Fruit fly (Drosophila melanogaster) whole organism, embryonic: ENCODE data around the gene Ac78C.

Experiments used
- Asciz ChIP-seq: fragments of 200-800 bp; sonication (Bioruptor generic); optimal IDR thresholded peaks from 2 replicates; lab custom pipeline; 2017; ENCODE audit warnings: missing biosample characterization, mild to moderate bottlenecking, missing genetic modification characterization, missing genetic modification reagents
- Atf3 ChIP-seq: fragments of 200-800 bp; sonication (Bioruptor generic); optimal IDR thresholded peaks from 3 replicates; lab custom pipeline; 2016; ENCODE audit warnings: missing biosample characterization, missing genetic modification characterization
- Awh ChIP-seq: fragments of 200-800 bp; sonication (Bioruptor generic); IDR thresholded peaks from 2 replicates; pipeline ENCODE4, ENCODE4 v1.3.6; 2022; ENCODE audit warnings: missing biosample characterization, missing genetic modification characterization
- Blimp-1 ChIP-seq: fragments of 200-800 bp; sonication (Bioruptor generic); optimal IDR thresholded peaks from 3 replicates; lab custom pipeline; 2018; ENCODE audit warnings: missing biosample characterization, missing genetic modification characterization, mild to moderate bottlenecking, moderate library complexity, missing genetic modification reagents
- CG10267 ChIP-seq: fragments of 200-800 bp; sonication (Bioruptor generic); optimal IDR thresholded peaks from 2 replicates; lab custom pipeline; 2018; ENCODE audit warnings: missing biosample characterization, mild to moderate bottlenecking, missing genetic modification characterization, moderate library complexity
- CG11247 ChIP-seq: fragments of 200-800 bp; sonication (Bioruptor generic); IDR thresholded peaks from 2 replicates; pipeline ENCODE4 v1.3.6; 2022; ENCODE audit warnings: missing biosample characterization, missing genetic modification characterization
- CG11456 ChIP-seq: fragments of 200-800 bp; sonication (Bioruptor generic); IDR thresholded peaks from 3 replicates; pipeline ENCODE4 v1.3.6; 2022; ENCODE audit warnings: missing biosample characterization, missing genetic modification characterization
- CG11723 ChIP-seq: fragments of 200-800 bp; sonication (Bioruptor generic); optimal IDR thresholded peaks from 2 replicates; lab custom pipeline; 2017; ENCODE audit warnings: missing biosample characterization, mild to moderate bottlenecking, missing genetic modification characterization
- CG12104 ChIP-seq: fragments of 200-800 bp; sonication (Bioruptor generic); optimal IDR thresholded peaks from 3 replicates; lab custom pipeline; 2016; ENCODE audit warnings: missing biosample characterization, missing genetic modification characterization
- CG12942 ChIP-seq: fragments of 200-800 bp; sonication (Bioruptor generic); optimal IDR thresholded peaks from 3 replicates; lab custom pipeline; 2016; ENCODE audit warnings: missing biosample characterization, missing genetic modification characterization
- CG14710 ChIP-seq: fragments of 200-800 bp; sonication (Bioruptor generic); optimal IDR thresholded peaks from 3 replicates; lab custom pipeline; 2019; ENCODE audit warnings: missing biosample characterization, mild to moderate bottlenecking, missing genetic modification characterization, moderate library complexity
- CG1529 ChIP-seq: fragments of 200-800 bp; sonication (Bioruptor generic); optimal IDR thresholded peaks from 3 replicates; lab custom pipeline; 2018; ENCODE audit warnings: missing biosample characterization, missing genetic modification characterization
- CG1602 ChIP-seq: fragments of 200-800 bp; sonication (Bioruptor generic); optimal IDR thresholded peaks from 3 replicates; lab custom pipeline; 2016; ENCODE audit warnings: missing biosample characterization, missing genetic modification characterization
- CG17359 ChIP-seq: fragments of 200-800 bp; sonication (Bioruptor generic); optimal IDR thresholded peaks from 3 replicates; lab custom pipeline; 2018; ENCODE audit warnings: missing biosample characterization, mild to moderate bottlenecking, missing genetic modification characterization, moderate library complexity
- CG1832 ChIP-seq: fragments of 200-800 bp; sonication (Bioruptor generic); optimal IDR thresholded peaks from 2 replicates; lab custom pipeline; 2017; ENCODE audit warnings: missing biosample characterization, mild to moderate bottlenecking, missing genetic modification characterization, inconsistent platforms
- CG34422 ChIP-seq: fragments of 200-800 bp; sonication (Bioruptor generic); IDR thresholded peaks from 3 replicates; pipeline ENCODE4 v1.3.6; 2022; ENCODE audit warnings: missing biosample characterization, missing genetic modification characterization
- CG4328 ChIP-seq: fragments of 200-800 bp; sonication (Bioruptor generic); optimal IDR thresholded peaks from 3 replicates; lab custom pipeline; 2017; ENCODE audit warnings: missing biosample characterization, missing genetic modification reagents, missing genetic modification characterization
- CG4617 ChIP-seq: fragments of 200-800 bp; sonication (Bioruptor generic); optimal IDR thresholded peaks from 3 replicates; lab custom pipeline; 2016; ENCODE audit warnings: missing biosample characterization, missing genetic modification characterization, borderline replicate concordance
- CG4730 ChIP-seq: fragments of 200-800 bp; sonication (Bioruptor generic); IDR thresholded peaks from 2 replicates; pipeline ENCODE4 v1.3.6; 2022; ENCODE audit warnings: missing biosample characterization, missing genetic modification characterization
- CG6765 ChIP-seq: fragments of 200-800 bp; sonication (Bioruptor generic); optimal IDR thresholded peaks from 3 replicates; lab custom pipeline; 2017; ENCODE audit warnings: missing biosample characterization, mild to moderate bottlenecking, missing genetic modification characterization
- D19A ChIP-seq: fragments of 200-800 bp; optimal IDR thresholded peaks from 3 replicates; lab custom pipeline; 2019; ENCODE audit warnings: missing biosample characterization, mild to moderate bottlenecking, missing genetic modification characterization, moderate library complexity
- Doc2 ChIP-seq: fragments of 200-800 bp; sonication (Bioruptor generic); IDR thresholded peaks from 2 replicates; pipeline ENCODE4 v1.3.6; 2022; ENCODE audit warnings: missing biosample characterization, missing genetic modification characterization
- HmgD ChIP-seq: fragments of 200-800 bp; sonication (Bioruptor generic); optimal IDR thresholded peaks from 3 replicates; lab custom pipeline; 2016; ENCODE audit warnings: missing biosample characterization, missing genetic modification characterization
- Hr78 ChIP-seq, 2 experiments: fragments of 200-800 bp in 1 of 2; fragments of >200 bp in 1 of 2; sonication (Bioruptor generic) in 1 of 2; optimal IDR thresholded peaks; 2 replicates each; lab custom pipeline; 2017 to 2019; ENCODE audit warnings: missing biosample characterization in 2 of 2, missing genetic modification characterization in 2 of 2, mild to moderate bottlenecking in 1 of 2, moderate library complexity in 1 of 2
- Oli ChIP-seq: fragments of 200-800 bp; sonication (Bioruptor generic); optimal IDR thresholded peaks from 2 replicates; lab custom pipeline; 2018; ENCODE audit warnings: missing biosample characterization, mild to moderate bottlenecking, missing genetic modification characterization, moderate library complexity
- Pdp1 ChIP-seq, 2 experiments: fragments of 200-800 bp; sonication (Bioruptor generic); optimal IDR thresholded peaks; 3 replicates each; lab custom pipeline; 2016; ENCODE audit warnings: missing biosample characterization in 2 of 2, missing genetic modification characterization in 2 of 2, mild to moderate bottlenecking in 1 of 2, moderate library complexity in 1 of 2
- Rx ChIP-seq: fragments of 200-800 bp; sonication (Bioruptor generic); IDR thresholded peaks from 2 replicates; pipeline ENCODE4 v1.3.6; 2022; ENCODE audit warnings: missing biosample characterization, missing genetic modification characterization
- Spps ChIP-seq: fragments of 200-800 bp; sonication (Bioruptor generic); optimal IDR thresholded peaks from 2 replicates; lab custom pipeline; 2018; ENCODE audit warnings: missing biosample characterization, mild to moderate bottlenecking, missing genetic modification characterization
- al ChIP-seq: fragments of 200-800 bp; sonication (Bioruptor generic); IDR thresholded peaks from 2 replicates; pipeline ENCODE4 v1.3.6; 2022; ENCODE audit warnings: missing biosample characterization, missing genetic modification characterization
- bsh ChIP-seq, 2 experiments: fragments of 200-800 bp; sonication (Bioruptor generic); optimal IDR thresholded peaks; 2 replicates each; lab custom pipeline; 2017 to 2018; ENCODE audit warnings: mild to moderate bottlenecking in 2 of 2, missing biosample characterization in 2 of 2, missing genetic modification characterization in 2 of 2, moderate library complexity in 1 of 2
- dpn ChIP-seq, 2 experiments: fragments of 200-800 bp; sonication (Bioruptor generic); optimal IDR thresholded peaks; 3 replicates each; lab custom pipeline; 2016; ENCODE audit warnings: missing biosample characterization in 2 of 2, missing genetic modification characterization in 2 of 2
- en ChIP-seq: fragments of 200-800 bp; sonication (Bioruptor generic); optimal IDR thresholded peaks from 2 replicates; lab custom pipeline; 2016; ENCODE audit warnings: missing biosample characterization, missing genetic modification characterization
- kah ChIP-seq: fragments of 200-800 bp; sonication (Bioruptor generic); optimal IDR thresholded peaks from 2 replicates; lab custom pipeline; 2018; ENCODE audit warnings: missing biosample characterization, mild to moderate bottlenecking, missing genetic modification characterization
- kni ChIP-seq: fragments of 200-800 bp; sonication (Bioruptor generic); optimal IDR thresholded peaks from 3 replicates; lab custom pipeline; 2017; ENCODE audit warnings: mild to moderate bottlenecking, missing biosample characterization, missing genetic modification reagents, missing genetic modification characterization
- nom ChIP-seq: fragments of 200-800 bp; sonication (Bioruptor generic); optimal IDR thresholded peaks from 2 replicates; lab custom pipeline; 2017; ENCODE audit warnings: missing biosample characterization, missing genetic modification characterization, mild to moderate bottlenecking, moderate library complexity, missing genetic modification reagents
- odd ChIP-seq: fragments of 200-800 bp; sonication (Bioruptor generic); optimal IDR thresholded peaks from 2 replicates; lab custom pipeline; 2017; ENCODE audit warnings: missing biosample characterization, mild to moderate bottlenecking, missing genetic modification characterization
- pan ChIP-seq, 4 experiments: fragments of >200 bp in 3 of 4; fragments of 200-800 bp in 1 of 4; sonication (Bioruptor generic) in 1 of 4; optimal IDR thresholded peaks in 3 of 4; IDR thresholded peaks in 1 of 4; 2 replicates each; pipeline versions ENCODE4 v1.3.6 to Lab custom; 2017 to 2022; ENCODE audit warnings: missing biosample characterization in 2 of 4, missing genetic modification characterization in 2 of 4, mixed read lengths in 1 of 4
- tap ChIP-seq: fragments of 200-800 bp; optimal IDR thresholded peaks from 3 replicates; lab custom pipeline; 2019; ENCODE audit warnings: missing biosample characterization, mild to moderate bottlenecking, missing genetic modification characterization, moderate library complexity
- tin ChIP-seq: fragments of 200-800 bp; sonication (Bioruptor generic); optimal IDR thresholded peaks from 3 replicates; lab custom pipeline; 2016; ENCODE audit warnings: missing biosample characterization, missing genetic modification characterization
- wdn ChIP-seq: fragments of 200-800 bp; sonication (Bioruptor generic); IDR thresholded peaks from 2 replicates; pipeline ENCODE4 v1.3.6; 2022; ENCODE audit warnings: missing biosample characterization, missing genetic modification characterization

Gene Ac78C

DNA sequence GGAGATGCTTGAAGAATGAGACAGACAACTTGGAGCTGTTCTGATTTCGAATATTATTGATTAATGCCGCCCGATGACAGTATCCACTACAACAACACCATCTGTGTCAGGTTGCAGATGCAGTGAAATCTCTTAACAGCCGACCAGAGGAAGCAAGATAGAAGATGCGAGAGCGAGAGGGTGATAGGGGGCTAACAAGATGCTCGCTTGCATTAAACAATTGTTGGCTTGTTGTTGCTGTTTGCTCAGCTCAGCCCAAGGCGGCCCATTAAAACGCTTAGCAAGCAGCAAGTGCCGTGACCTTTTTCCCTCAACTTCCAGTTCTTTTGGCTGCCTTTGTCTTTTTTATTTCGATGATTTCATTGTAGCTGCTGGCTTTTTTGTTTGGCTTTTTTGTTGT lies 42.0 kb downstream of the Ac78C start (continued):
- TF ChIP-seq Asciz = no peak
- TF ChIP-seq Doc2 (GFP tag; lab: Robert Waterston, UW) = 0 out of 2 replicates have a peak, but pooled peaks have one; percentile 30
- no peak for TF ChIP-seq Awh (GFP tag; lab: Robert Waterston, UW)
- no peak for TF ChIP-seq Blimp-1 (GFP tag; lab: Kevin White, UChicago)
- TF ChIP-seq CG4328 (GFP tag; lab: Kevin White, UChicago) = no peak
- TF ChIP-seq CG17359 (tag; lab: Kevin White, UChicago) = no peak
- no peak for TF ChIP-seq CG4730 (GFP tag; lab: Robert Waterston, UW)
- TF ChIP-seq CG11247 (GFP tag; lab: Robert Waterston, UW) = no peak
- TF ChIP-seq wdn = no peak
- no peak for TF ChIP-seq CG12942 (GFP tag; lab: Kevin White, UChicago)
- no peak for TF ChIP-seq kah (GFP tag; lab: Kevin White, UChicago)
- peak in 1 of 2 experiments; percentile 34 for TF ChIP-seq Hr78 (GFP tag; optimal IDR thresholded peaks at IDR 0.05; lab: Kevin White, UChicago)
- TF ChIP-seq kni (GFP tag; lab: Kevin White, UChicago) = peak; percentile 11
- TF ChIP-seq odd (GFP tag; lab: Kevin White, UChicago) = no peak
- TF ChIP-seq CG1602 (GFP tag; lab: Kevin White, UChicago) = no peak
- no peak for TF ChIP-seq Atf3 (GFP tag; lab: Kevin White, UChicago)
- TF ChIP-seq, all 482 proteins: peak for 8

dm6 chr3L:21123453-21123852 lies 48.3 kb downstream of the Ac78C start, which contains the start of gene CG33284:
Gene CG33284, plus strand, starts transcription at chr3L:21123753.
- TF ChIP-seq pan (optimal IDR thresholded peaks at IDR 0.05; lab: Kevin White, UChicago) (no peak), pan (GFP tag; optimal IDR thresholded peaks at IDR 0.05 in 1 of 2, IDR thresholded peaks at IDR 0.05 in 1 of 2) (no peak), CG34422 (GFP tag; lab: Robert Waterston, UW) (no peak), HmgD (GFP tag; lab: Kevin White, UChicago) (no peak), Rx (GFP tag; lab: Robert Waterston, UW) (no peak), CG4617 (no peak), Spps (tag; lab: Kevin White, UChicago) (no peak), Oli (tag; lab: Kevin White, UChicago) (no peak), al (GFP tag; lab: Robert Waterston, UW) (no peak), CG11723 (GFP tag; lab: Kevin White, UChicago) (no peak), CG1529 (GFP tag; lab: Kevin White, UChicago) (no peak)

dm6 chr3L:21122522-21122923 lies 49.2 kb downstream of the Ac78C start:
- TF ChIP-seq D19A (no peak), CG12104 (GFP tag; lab: Kevin White, UChicago) (no peak), CG1832 (GFP tag; lab: Kevin White, UChicago) (no peak), bsh (GFP tag; optimal IDR thresholded peaks at IDR 0.05; lab: Kevin White, UChicago) (peak in 1 of 2 experiments; percentile 76), nom (peak; percentile 80)
- TF ChIP-seq, all 482 proteins: peak for 2

dm6 chr3L:21121353-21121752 lies 50.4 kb downstream of the Ac78C start, which contains the start of gene CG43938:
Gene CG43938, plus strand, starts transcription at chr3L:21121653.
- TF ChIP-seq Pdp1 (GFP tag; optimal IDR thresholded peaks at IDR 0.05; lab: Kevin White, UChicago) = no peak
- TF ChIP-seq CG10267 = no peak
- TF ChIP-seq CG11456 (GFP tag; lab: Robert Waterston, UW) = no peak
- TF ChIP-seq dpn (GFP tag; optimal IDR thresholded peaks at IDR 0.05; lab: Kevin White, UChicago) = no peak
- no peak for TF ChIP-seq en (GFP tag; lab: Kevin White, UChicago)
- no peak for TF ChIP-seq tap
- TF ChIP-seq CG6765 = no peak
- no peak for TF ChIP-seq CG14710
- TF ChIP-seq tin (GFP tag; lab: Kevin White, UChicago) = no peak
